Worm (Caenorhabditis elegans) whole organism, mixed stage, embryonic: ENCODE measurements around the gene swt-4.

Source experiments
- blmp-1 ChIP-seq: fragments of 150-350 bp; optimal IDR thresholded peaks from 2 replicates; lab custom pipeline; 2014; ENCODE audit warnings: missing biosample characterization, missing genetic modification characterization
- lin-32 ChIP-seq: fragments of 200-800 bp; sonication (Bioruptor generic); optimal IDR thresholded peaks from 2 replicates; lab custom pipeline; 2018; ENCODE audit warnings: mild to moderate bottlenecking, missing genetic modification characterization, missing compliant biosample characterization
- nhr-2 ChIP-seq: fragments of 150-350 bp; optimal IDR thresholded peaks from 2 replicates; lab custom pipeline; 2014; ENCODE audit warnings: missing biosample characterization, missing genetic modification characterization
- nhr-28 ChIP-seq: fragments of 150-350 bp; optimal IDR thresholded peaks from 2 replicates; lab custom pipeline; 2014; ENCODE audit warnings: missing biosample characterization, missing genetic modification characterization
- snpc-4 ChIP-seq: fragments of 150-350 bp; optimal IDR thresholded peaks from 2 replicates; lab custom pipeline; 2014; ENCODE audit warnings: missing biosample characterization, missing genetic modification characterization
- ztf-11 ChIP-seq: fragments of 150-350 bp; optimal IDR thresholded peaks from 2 replicates; lab custom pipeline; 2014; ENCODE audit warnings: missing biosample characterization, missing genetic modification characterization

- TF ChIP-seq snpc-4 (tag; lab: Kevin White, UChicago) (no peak), ztf-11 (tag; lab: Kevin White, UChicago) (no peak), nhr-2 (no peak), nhr-28 (tag; lab: Kevin White, UChicago) (no peak), blmp-1 (tag; lab: Kevin White, UChicago) (no peak), lin-32 (no peak)
Observed at ce11 chrIII:10629043-10629442, at the start of gene swt-4.
